Fruit fly (Drosophila melanogaster): Measurements from ENCODE around the gene upSET.

The upSET gene

dm6 chr3L:14050944-14051548 is 49.1 kb downstream of the upSET start, which contains the start of gene CG6833:
TSS of gene CG6833 (plus strand) at chr3L:14051206.
- no peak for TF ChIP-seq usp (GFP tag; optimal IDR thresholded peaks at IDR 0.05)
- TF ChIP-seq psq (optimal IDR thresholded peaks at IDR 0.05) = no peak
- TF ChIP-seq Dll (optimal IDR thresholded peaks at IDR 0.05) = no peak
- no peak for TF ChIP-seq pan (optimal IDR thresholded peaks at IDR 0.05)
- no peak for TF ChIP-seq CG8478 (optimal IDR thresholded peaks at IDR 0.05)
- TF ChIP-seq EcR (GFP tag; optimal IDR thresholded peaks at IDR 0.05) = no peak

DNA sequence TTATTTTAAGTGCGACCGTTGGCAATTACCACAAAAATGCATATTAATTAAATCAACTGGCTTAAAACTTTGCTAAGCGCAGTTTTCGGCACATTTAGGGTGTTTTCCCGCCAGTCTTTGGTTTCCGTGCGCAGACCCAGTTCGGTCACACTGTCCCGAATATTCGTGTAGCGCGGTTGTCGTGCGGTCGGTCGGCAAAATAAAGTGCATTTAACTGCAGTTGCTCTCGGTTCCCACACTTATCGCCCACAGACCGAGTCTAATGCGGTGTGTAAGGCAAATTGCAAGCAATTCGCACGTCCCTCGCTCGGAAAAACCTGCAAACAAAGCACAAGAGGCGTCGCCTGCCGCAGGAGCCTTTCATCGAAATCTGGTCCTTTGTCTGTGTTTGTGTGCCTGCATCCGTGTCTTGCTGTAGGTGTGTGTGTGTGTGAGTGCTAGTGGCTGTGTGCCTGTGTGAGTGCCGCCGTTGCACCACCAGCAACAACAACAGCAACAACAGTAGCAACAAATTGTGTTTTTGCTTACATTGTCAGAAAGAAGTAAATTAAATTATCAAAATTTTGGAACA is 51.2 kb downstream of the upSET start, which contains the start of the genes CG13484 and Frl:
Gene CG13484 (minus strand): TSS at position 7 of the 571 bp plus-strand sequence.
Gene Frl (plus strand): TSS at position 143 of the 571 bp plus-strand sequence.
- TF ChIP-seq EcR (GFP tag; optimal IDR thresholded peaks at IDR 0.05) (no peak), CG8478 (optimal IDR thresholded peaks at IDR 0.05) (no peak), psq (optimal IDR thresholded peaks at IDR 0.05) (no peak), pan (optimal IDR thresholded peaks at IDR 0.05) (no peak), usp (GFP tag; optimal IDR thresholded peaks at IDR 0.05) (no peak), Dll (optimal IDR thresholded peaks at IDR 0.05) (no peak)

- TF ChIP-seq EcR (GFP tag; optimal IDR thresholded peaks at IDR 0.05) = no peak
- TF ChIP-seq Dll (optimal IDR thresholded peaks at IDR 0.05) = no peak
- TF ChIP-seq psq (optimal IDR thresholded peaks at IDR 0.05) = no peak
- TF ChIP-seq pan (optimal IDR thresholded peaks at IDR 0.05) = no peak
- TF ChIP-seq CG8478 (optimal IDR thresholded peaks at IDR 0.05) = no peak
- TF ChIP-seq usp (GFP tag; optimal IDR thresholded peaks at IDR 0.05) = no peak
Observed at dm6 chr3L:14053806-14054205, 51.9 kb downstream of the upSET start.

DNA sequence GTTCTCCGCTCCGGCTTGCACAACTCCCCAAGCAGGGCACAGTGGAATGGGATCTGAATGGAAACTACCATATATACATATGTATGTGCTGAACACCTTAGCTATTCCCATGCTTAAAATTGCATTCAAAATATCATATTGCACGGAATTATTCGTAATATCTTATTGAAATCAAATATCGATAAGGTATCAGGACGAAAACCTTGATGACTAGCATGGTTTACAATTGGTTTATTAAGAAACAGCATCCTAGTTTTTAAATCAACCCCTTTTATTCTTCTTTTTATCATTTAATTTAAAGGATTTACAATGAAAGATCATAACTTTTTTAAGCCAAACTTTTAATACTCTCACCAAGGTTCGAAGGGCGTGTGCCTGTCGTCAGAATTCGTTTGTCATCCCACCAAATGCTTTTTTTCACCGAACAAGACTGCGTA is 53.4 kb downstream of the upSET start:
- TF ChIP-seq EcR (GFP tag; optimal IDR thresholded peaks at IDR 0.05) (no peak), Dll (optimal IDR thresholded peaks at IDR 0.05) (no peak), CG8478 (optimal IDR thresholded peaks at IDR 0.05) (no peak), pan (optimal IDR thresholded peaks at IDR 0.05) (no peak), psq (optimal IDR thresholded peaks at IDR 0.05) (no peak), usp (GFP tag; optimal IDR thresholded peaks at IDR 0.05) (no peak)

DNA sequence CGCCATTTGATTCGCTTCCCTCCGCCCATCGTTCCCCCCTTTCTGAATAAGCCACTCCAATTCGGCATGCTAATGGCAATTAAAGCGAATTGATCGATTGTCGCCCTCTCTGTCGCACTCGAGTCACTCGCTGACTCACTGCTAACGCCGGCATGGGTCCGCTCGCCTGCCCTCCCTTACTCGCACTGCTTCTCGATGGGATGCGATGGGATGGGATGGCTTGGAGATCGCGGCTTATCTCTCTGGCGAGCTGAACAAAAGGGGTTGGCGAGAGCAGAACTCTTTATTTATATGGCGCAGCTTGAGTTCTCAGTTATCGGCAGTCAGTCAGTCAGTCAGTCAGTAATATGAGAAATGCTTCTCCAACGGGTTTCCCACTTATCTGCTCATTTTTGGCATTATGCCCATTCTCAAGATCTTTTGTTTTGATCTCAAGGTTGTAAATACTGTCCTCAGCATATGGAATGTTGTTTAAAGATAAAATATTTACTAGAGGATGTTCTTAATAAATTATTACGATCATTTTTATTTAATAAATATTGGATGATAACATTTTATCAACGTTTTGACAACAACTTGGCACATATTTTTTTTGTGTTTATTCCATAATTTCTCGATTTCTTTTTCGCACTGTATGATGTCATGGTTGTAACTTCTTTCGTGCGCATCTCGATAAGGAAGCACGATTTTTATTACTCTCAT is 54.0 kb downstream of the upSET start:
- TF ChIP-seq Dll (optimal IDR thresholded peaks at IDR 0.05) (no peak), EcR (GFP tag; optimal IDR thresholded peaks at IDR 0.05) (no peak), usp (GFP tag; optimal IDR thresholded peaks at IDR 0.05) (no peak), pan (optimal IDR thresholded peaks at IDR 0.05) (no peak), CG8478 (optimal IDR thresholded peaks at IDR 0.05) (no peak), psq (optimal IDR thresholded peaks at IDR 0.05) (no peak)

DNA sequence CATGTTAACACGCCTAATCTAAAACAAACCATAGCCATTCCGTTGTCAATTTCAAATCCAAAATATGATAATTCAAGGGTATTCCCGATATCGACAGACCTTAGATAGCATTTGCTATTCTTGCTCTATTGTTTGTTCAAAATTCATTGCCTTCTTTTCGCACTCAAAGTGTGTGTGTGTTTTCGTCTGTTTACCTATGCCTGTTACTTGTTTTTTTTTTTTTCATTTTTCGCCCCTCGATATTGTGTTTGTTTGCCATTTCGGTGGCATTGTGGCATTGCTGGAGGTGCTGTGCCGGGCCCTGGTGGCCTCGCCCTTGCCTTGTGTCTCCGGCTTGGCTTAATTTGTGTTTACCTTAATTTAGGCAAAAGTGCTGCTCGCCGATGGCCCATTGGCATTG is 54.9 kb downstream of the upSET start:
- no peak for TF ChIP-seq usp (GFP tag; optimal IDR thresholded peaks at IDR 0.05)
- TF ChIP-seq psq (optimal IDR thresholded peaks at IDR 0.05) = no peak
- no peak for TF ChIP-seq CG8478 (optimal IDR thresholded peaks at IDR 0.05)
- no peak for TF ChIP-seq pan (optimal IDR thresholded peaks at IDR 0.05)
- TF ChIP-seq EcR (GFP tag; optimal IDR thresholded peaks at IDR 0.05) = no peak
- TF ChIP-seq Dll (optimal IDR thresholded peaks at IDR 0.05) = no peak

dm6 chr3L:14059266-14059974 is 57.5 kb downstream of the upSET start:
- no peak for TF ChIP-seq psq (optimal IDR thresholded peaks at IDR 0.05)
- TF ChIP-seq pan (optimal IDR thresholded peaks at IDR 0.05) = no peak
- TF ChIP-seq CG8478 (optimal IDR thresholded peaks at IDR 0.05) = no peak
- no peak for TF ChIP-seq Dll (optimal IDR thresholded peaks at IDR 0.05)
- TF ChIP-seq EcR (GFP tag; optimal IDR thresholded peaks at IDR 0.05) = no peak
- TF ChIP-seq usp (GFP tag; optimal IDR thresholded peaks at IDR 0.05) = no peak

- TF ChIP-seq usp (GFP tag; optimal IDR thresholded peaks at IDR 0.05) (no peak), Dll (optimal IDR thresholded peaks at IDR 0.05) (no peak), pan (optimal IDR thresholded peaks at IDR 0.05) (no peak), CG8478 (optimal IDR thresholded peaks at IDR 0.05) (no peak), psq (optimal IDR thresholded peaks at IDR 0.05) (no peak), EcR (GFP tag; optimal IDR thresholded peaks at IDR 0.05) (no peak)
Observed at dm6 chr3L:14062702-14063101, 60.8 kb downstream of the upSET start.

- no peak for TF ChIP-seq CG8478 (optimal IDR thresholded peaks at IDR 0.05)
- no peak for TF ChIP-seq usp (GFP tag; optimal IDR thresholded peaks at IDR 0.05)
- no peak for TF ChIP-seq Dll (optimal IDR thresholded peaks at IDR 0.05)
- no peak for TF ChIP-seq EcR (GFP tag; optimal IDR thresholded peaks at IDR 0.05)
- no peak for TF ChIP-seq psq (optimal IDR thresholded peaks at IDR 0.05)
- no peak for TF ChIP-seq pan (optimal IDR thresholded peaks at IDR 0.05)
Observed at dm6 chr3L:14063241-14064064, 61.5 kb downstream of the upSET start.

DNA sequence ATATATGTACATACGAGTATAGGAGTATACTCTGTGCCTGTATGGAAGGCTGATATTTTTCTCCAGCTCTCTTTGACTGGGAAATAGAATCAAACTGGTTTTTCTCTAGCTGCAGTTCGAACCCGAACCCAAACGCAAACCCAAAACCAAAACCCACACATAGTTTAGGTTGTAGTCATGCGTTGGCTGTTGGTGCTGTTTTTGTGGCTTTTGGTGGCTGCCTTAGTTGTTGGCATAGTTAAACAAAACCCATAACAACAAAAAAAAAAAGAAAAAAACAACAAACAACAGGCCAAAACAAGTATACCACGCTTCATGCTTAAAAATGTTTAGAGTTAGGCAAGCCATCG is 62.1 kb downstream of the upSET start:
- TF ChIP-seq usp (GFP tag; optimal IDR thresholded peaks at IDR 0.05) = no peak
- TF ChIP-seq EcR (GFP tag; optimal IDR thresholded peaks at IDR 0.05) = no peak
- TF ChIP-seq Dll (optimal IDR thresholded peaks at IDR 0.05) = no peak
- TF ChIP-seq pan (optimal IDR thresholded peaks at IDR 0.05) = no peak
- TF ChIP-seq CG8478 (optimal IDR thresholded peaks at IDR 0.05) = no peak
- no peak for TF ChIP-seq psq (optimal IDR thresholded peaks at IDR 0.05)
